Fruit fly (Drosophila melanogaster): ENCODE measurements around the gene CG32022.

CG32022 gene

DNA sequence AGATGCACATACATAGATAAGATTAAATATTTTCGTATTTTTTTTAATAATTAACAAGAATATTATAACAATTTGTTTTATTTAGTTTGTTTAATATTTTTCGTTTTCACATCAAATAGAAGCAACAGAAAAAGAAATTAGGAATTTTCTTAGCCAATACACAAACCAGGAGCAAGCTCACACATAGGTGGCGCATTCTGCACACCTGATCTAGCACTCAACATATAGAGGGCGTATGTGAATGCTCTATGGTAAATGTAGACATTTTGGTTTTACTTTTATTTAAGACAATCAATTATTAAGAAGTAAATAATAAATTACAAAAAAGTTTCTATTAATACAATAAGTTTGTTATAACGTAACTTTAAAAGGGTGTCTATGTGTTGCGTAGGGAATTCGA is 27.8 kb upstream of the CG32022 start (continued):
- TF ChIP-seq vnd (GFP tag; IDR thresholded peaks at IDR 0.05; ENCODE audit: partially characterized antibody) (no peak), tx (GFP tag; optimal IDR thresholded peaks at IDR 0.05) (no peak), CG4854 (GFP tag; optimal IDR thresholded peaks at IDR 0.05) (no peak), onecut (GFP tag; IDR thresholded peaks at IDR 0.05) (peak; percentile 18; the same call in 1 of the 2 replicates), CG32767 (GFP tag; IDR thresholded peaks at IDR 0.05) (no peak), CG17359 (tag; optimal IDR thresholded peaks at IDR 0.05) (peak; percentile 22), crol (GFP tag; IDR thresholded peaks at IDR 0.05) (no peak), seq (GFP tag; IDR thresholded peaks at IDR 0.05) (no peak), CG12071 (GFP tag; optimal IDR thresholded peaks at IDR 0.05) (no peak), sc (optimal IDR thresholded peaks at IDR 0.05) (no peak), sc (GFP tag; optimal IDR thresholded peaks at IDR 0.05) (no peak), CG9437 (GFP tag; optimal IDR thresholded peaks at IDR 0.05) (no peak), ham (GFP tag; IDR thresholded peaks at IDR 0.05) (no peak), grn (GFP tag; optimal IDR thresholded peaks at IDR 0.05) (no peak), NC2β (GFP tag; optimal IDR thresholded peaks at IDR 0.05) (no peak), Abd-B (GFP tag; optimal IDR thresholded peaks at IDR 0.05) (peak; percentile 7), CG11247 (GFP tag; IDR thresholded peaks at IDR 0.05) (peak; percentile 64), CG4707 (GFP tag; optimal IDR thresholded peaks at IDR 0.05) (no peak), CG13775 (GFP tag; optimal IDR thresholded peaks at IDR 0.05) (no peak), CG12155 (GFP tag; optimal IDR thresholded peaks at IDR 0.05) (peak; percentile 19), dmrt11E (tag; optimal IDR thresholded peaks at IDR 0.05) (peak; percentile 31), dpn (GFP tag; optimal IDR thresholded peaks at IDR 0.05) (peak; percentile 5 to 42), CG10654 (GFP tag; optimal IDR thresholded peaks at IDR 0.05) (no peak), CG14441 (GFP tag; IDR thresholded peaks at IDR 0.05) (peak; percentile 45), Mes4 (GFP tag; optimal IDR thresholded peaks at IDR 0.05) (no peak), fd3F (GFP tag; optimal IDR thresholded peaks at IDR 0.05) (no peak), CG3163 (GFP tag; optimal IDR thresholded peaks at IDR 0.05) (no peak), CG9215 (GFP tag; IDR thresholded peaks at IDR 0.05) (peak; percentile 35; the same call in 1 of the 2 replicates), Xrp1 (GFP tag; IDR thresholded peaks at IDR 0.05) (no peak), Tbp (GFP tag; optimal IDR thresholded peaks at IDR 0.05) (no peak), MTF-1 (GFP tag; optimal IDR thresholded peaks at IDR 0.05; ENCODE audit: borderline replicate concordance) (no peak), CG2875 (GFP tag; optimal IDR thresholded peaks at IDR 0.05) (no peak), CG14014 (GFP tag; IDR thresholded peaks at IDR 0.05) (no peak), psq (GFP tag; optimal IDR thresholded peaks at IDR 0.05) (no peak), Ssrp (tag; optimal IDR thresholded peaks at IDR 0.05) (no peak), CG16815 (GFP tag; optimal IDR thresholded peaks at IDR 0.05) (peak; percentile 20), ase (GFP tag; IDR thresholded peaks at IDR 0.05) (peak; percentile 69; the same call in 2 of the 3 replicates), CG16779 (GFP tag; IDR thresholded peaks at IDR 0.05) (no peak), Drgx (GFP tag; IDR thresholded peaks at IDR 0.05) (no peak), maf-S (GFP tag; optimal IDR thresholded peaks at IDR 0.05) (no peak), CG30020 (tag; optimal IDR thresholded peaks at IDR 0.05) (no peak), D19A (tag; optimal IDR thresholded peaks at IDR 0.05) (no peak), prd (optimal IDR thresholded peaks at IDR 0.05) (peak in 1 of 2 experiments; percentile 74), prd (GFP tag; IDR thresholded peaks at IDR 0.05) (peak; percentile 42; the same call in 1 of the 3 replicates), CG3726 (GFP tag; IDR thresholded peaks at IDR 0.05) (no peak), gcm (GFP tag; optimal IDR thresholded peaks at IDR 0.05) (no peak), cato (GFP tag; optimal IDR thresholded peaks at IDR 0.05; ENCODE audit: borderline replicate concordance) (no peak), HmgZ (tag; optimal IDR thresholded peaks at IDR 0.05) (peak; percentile 17), CG12104 (GFP tag; optimal IDR thresholded peaks at IDR 0.05) (no peak), org-1 (GFP tag; optimal IDR thresholded peaks at IDR 0.05) (no peak), Atf-2 (GFP tag; optimal IDR thresholded peaks at IDR 0.05) (no peak), CG9797 (GFP tag; optimal IDR thresholded peaks at IDR 0.05) (no peak), Doc3 (GFP tag; IDR thresholded peaks at IDR 0.05; ENCODE audit: partially characterized antibody) (no peak)
